Worm (Caenorhabditis elegans) whole organism, L1 larva: ENCODE results near the gene C17H12.2.

ENCODE experiments used
- C04F5.9 ChIP-seq: sonication (generic microtip); optimal IDR thresholded peaks from 2 replicates; lab custom pipeline; 2016; ENCODE audit warnings: missing genetic modification characterization, missing compliant biosample characterization
- C16A3.4 ChIP-seq: fragments of 150-350 bp; optimal IDR thresholded peaks from 2 replicates; lab custom pipeline; 2014; ENCODE audit warnings: missing biosample characterization, missing genetic modification characterization
- C34B4.2 ChIP-seq: sonication (generic microtip); optimal IDR thresholded peaks from 2 replicates; lab custom pipeline; 2017; ENCODE audit warnings: mild to moderate bottlenecking, missing genetic modification characterization, missing compliant biosample characterization
- F16B12.6 ChIP-seq: fragments of 150-350 bp; optimal IDR thresholded peaks from 2 replicates; lab custom pipeline; 2014; ENCODE audit warnings: missing biosample characterization, missing genetic modification characterization
- aha-1 ChIP-seq: fragments of 150-350 bp; optimal IDR thresholded peaks from 2 replicates; lab custom pipeline; 2014; ENCODE audit warnings: missing biosample characterization, missing genetic modification characterization
- aly-2 ChIP-seq: fragments of 150-350 bp; optimal IDR thresholded peaks from 2 replicates; lab custom pipeline; 2014; ENCODE audit warnings: missing biosample characterization, missing genetic modification characterization
- ama-1 ChIP-seq: fragments of 150-350 bp; optimal IDR thresholded peaks from 2 replicates; lab custom pipeline; 2014
- ceh-8 ChIP-seq: fragments of 200-800 bp; sonication (Bioruptor generic); optimal IDR thresholded peaks from 2 replicates; lab custom pipeline; 2018; ENCODE audit warnings: mild to moderate bottlenecking, missing genetic modification characterization, moderate library complexity, missing compliant biosample characterization
- ces-1 ChIP-seq: fragments of 150-350 bp; optimal IDR thresholded peaks from 2 replicates; lab custom pipeline; 2014; ENCODE audit warnings: missing biosample characterization, missing genetic modification reagents, missing genetic modification characterization
- dsc-1 ChIP-seq: sonication (generic microtip); optimal IDR thresholded peaks from 2 replicates; lab custom pipeline; 2016; ENCODE audit warnings: mild to moderate bottlenecking, missing genetic modification characterization, missing compliant biosample characterization
- efl-3 ChIP-seq: fragments of 200-800 bp; sonication (Bioruptor generic); optimal IDR thresholded peaks from 2 replicates; lab custom pipeline; 2018; ENCODE audit warnings: mild to moderate bottlenecking, missing genetic modification characterization, missing compliant biosample characterization
- elt-2 ChIP-seq: sonication (generic microtip); optimal IDR thresholded peaks from 2 replicates; lab custom pipeline; 2016; ENCODE audit warnings: missing genetic modification characterization, mild to moderate bottlenecking, inconsistent platforms, missing compliant biosample characterization, missing genetic modification reagents
- ets-5 ChIP-seq: fragments of 200-800 bp; sonication (Bioruptor generic); IDR thresholded peaks from 2 replicates; pipeline ENCODE4 v1.3.6; 2022; ENCODE audit warnings: missing genetic modification characterization, missing compliant biosample characterization
- fkh-4 ChIP-seq: sonication (generic microtip); optimal IDR thresholded peaks from 2 replicates; lab custom pipeline; 2016; ENCODE audit warnings: missing compliant biosample characterization, missing genetic modification characterization, borderline replicate concordance
- hpl-2 ChIP-seq: fragments of 150-350 bp; optimal IDR thresholded peaks from 2 replicates; lab custom pipeline; 2014; ENCODE audit warnings: missing biosample characterization, missing genetic modification reagents, missing genetic modification characterization
- irx-1 ChIP-seq: sonication (generic microtip); optimal IDR thresholded peaks from 2 replicates; lab custom pipeline; 2016; ENCODE audit warnings: missing genetic modification characterization, missing compliant biosample characterization
- isw-1 ChIP-seq: fragments of 200-800 bp; sonication (Bioruptor generic); IDR thresholded peaks from 2 replicates; pipeline ENCODE4 v1.3.6; 2022; ENCODE audit warnings: missing genetic modification characterization, missing compliant biosample characterization
- jun-1 ChIP-seq: fragments of 150-350 bp; optimal IDR thresholded peaks from 2 replicates; lab custom pipeline; 2014; ENCODE audit warnings: missing biosample characterization, missing genetic modification reagents, missing genetic modification characterization
- lin-14 ChIP-seq: fragments of 200-800 bp; sonication (Bioruptor generic); optimal IDR thresholded peaks from 2 replicates; lab custom pipeline; 2018; ENCODE audit warnings: mild to moderate bottlenecking, missing genetic modification characterization, moderate library complexity, missing compliant biosample characterization
- lin-15B ChIP-seq: fragments of 150-350 bp; sonication (generic microtip); optimal IDR thresholded peaks from 3 replicates; lab custom pipeline; 2014; ENCODE audit warnings: missing biosample characterization, missing genetic modification characterization
- lin-35 ChIP-seq, 2 experiments: fragments of 150-350 bp; optimal IDR thresholded peaks; 2 replicates each; lab custom pipeline; 2014; ENCODE audit warnings: missing biosample characterization in 2 of 2, missing genetic modification characterization in 2 of 2, missing genetic modification reagents in 2 of 2
- lir-3 ChIP-seq: sonication (generic microtip); optimal IDR thresholded peaks from 2 replicates; lab custom pipeline; 2016; ENCODE audit warnings: mild to moderate bottlenecking, missing genetic modification characterization, moderate library complexity, missing compliant biosample characterization; ENCODE audit not compliant: poor library complexity
- lsy-2 ChIP-seq, 2 experiments: fragments of 150-350 bp; optimal IDR thresholded peaks; 2 replicates each; lab custom pipeline; 2014; ENCODE audit warnings: missing biosample characterization in 2 of 2, missing genetic modification characterization in 2 of 2
- mab-9 ChIP-seq: fragments of 200-800 bp; sonication (Bioruptor generic); IDR thresholded peaks from 2 replicates; pipeline ENCODE4 v1.3.6; 2022; ENCODE audit warnings: missing genetic modification reagents, missing genetic modification characterization, missing compliant biosample characterization
- mdl-1 ChIP-seq, 2 experiments: fragments of 150-350 bp; optimal IDR thresholded peaks; 2 replicates each; lab custom pipeline; 2014 to 2017; ENCODE audit warnings: missing biosample characterization in 2 of 2, missing genetic modification characterization in 2 of 2, inconsistent platforms in 1 of 2
- mep-1 ChIP-seq: fragments of 150-350 bp; optimal IDR thresholded peaks from 2 replicates; lab custom pipeline; 2014; ENCODE audit warnings: missing biosample characterization, missing genetic modification characterization
- nhr-19 ChIP-seq: fragments of 200-800 bp; sonication (Bioruptor generic); conservative IDR thresholded peaks from 2 replicates; pipeline ENCODE4 v1.3.6; 2022; ENCODE audit warnings: missing genetic modification characterization, missing compliant biosample characterization
- nhr-20 ChIP-seq: sonication (generic microtip); optimal IDR thresholded peaks from 2 replicates; lab custom pipeline; 2016; ENCODE audit warnings: mild to moderate bottlenecking, missing genetic modification characterization, missing compliant biosample characterization
- nhr-237 ChIP-seq: fragments of 150-350 bp; optimal IDR thresholded peaks from 2 replicates; lab custom pipeline; 2014; ENCODE audit warnings: missing biosample characterization, missing genetic modification characterization
- nhr-28 ChIP-seq: fragments of 150-350 bp; optimal IDR thresholded peaks from 2 replicates; lab custom pipeline; 2014; ENCODE audit warnings: missing biosample characterization, missing genetic modification characterization
- nhr-47 ChIP-seq: sonication (generic microtip); optimal IDR thresholded peaks from 2 replicates; lab custom pipeline; 2016; ENCODE audit warnings: mild to moderate bottlenecking, missing genetic modification characterization, moderate library complexity, missing compliant biosample characterization
- nhr-71 ChIP-seq: sonication (generic microtip); optimal IDR thresholded peaks from 2 replicates; lab custom pipeline; 2016; ENCODE audit warnings: mild to moderate bottlenecking, missing genetic modification characterization, moderate library complexity, missing compliant biosample characterization
- nhr-76 ChIP-seq: sonication (generic microtip); optimal IDR thresholded peaks from 2 replicates; lab custom pipeline; 2017; ENCODE audit warnings: missing biosample characterization, missing genetic modification characterization
- nhr-77 ChIP-seq: fragments of 150-350 bp; optimal IDR thresholded peaks from 2 replicates; lab custom pipeline; 2014; ENCODE audit warnings: missing biosample characterization, missing genetic modification characterization
- nhr-84 ChIP-seq: sonication (generic microtip); optimal IDR thresholded peaks from 2 replicates; lab custom pipeline; 2017; ENCODE audit warnings: missing biosample characterization, missing genetic modification characterization
- nhr-85 ChIP-seq: sonication (generic microtip); peaks from one replicate; lab custom pipeline; 2016; ENCODE audit warnings: missing genetic modification characterization, inconsistent platforms, missing compliant biosample characterization
- nhr-90 ChIP-seq: sonication (generic microtip); optimal IDR thresholded peaks from 2 replicates; lab custom pipeline; 2016; ENCODE audit warnings: mild to moderate bottlenecking, missing genetic modification characterization, missing compliant biosample characterization; ENCODE audit not compliant: poor library complexity
- pag-3 ChIP-seq: sonication (generic microtip); optimal IDR thresholded peaks from 2 replicates; lab custom pipeline; 2017; ENCODE audit warnings: missing genetic modification characterization, mild to moderate bottlenecking, missing compliant biosample characterization, antibody characterized with exemption, borderline replicate concordance; ENCODE audit not compliant: insufficient read depth
- rnt-1 ChIP-seq: sonication (generic microtip); optimal IDR thresholded peaks from 2 replicates; lab custom pipeline; 2016; ENCODE audit warnings: mild to moderate bottlenecking, missing genetic modification characterization, moderate library complexity, missing compliant biosample characterization
- skn-1 ChIP-seq: fragments of 150-350 bp; optimal IDR thresholded peaks from 2 replicates; lab custom pipeline; 2014; ENCODE audit warnings: missing biosample characterization, missing genetic modification characterization
- snpc-4 ChIP-seq: fragments of 150-350 bp; optimal IDR thresholded peaks from 2 replicates; lab custom pipeline; 2014; ENCODE audit warnings: missing biosample characterization, missing genetic modification characterization
- snu-23 ChIP-seq: sonication (generic microtip); optimal IDR thresholded peaks from 2 replicates; lab custom pipeline; 2016; ENCODE audit warnings: missing genetic modification characterization, missing compliant biosample characterization
- swsn-7 ChIP-seq: sonication (generic microtip); optimal IDR thresholded peaks from 2 replicates; lab custom pipeline; 2016; ENCODE audit warnings: missing genetic modification characterization, missing compliant biosample characterization
- tbx-2 ChIP-seq: sonication (generic microtip); optimal IDR thresholded peaks from 2 replicates; lab custom pipeline; 2016; ENCODE audit warnings: missing genetic modification characterization, missing compliant biosample characterization
- tlp-1 ChIP-seq: fragments of 150-350 bp; optimal IDR thresholded peaks from 2 replicates; lab custom pipeline; 2014; ENCODE audit warnings: missing biosample characterization, missing genetic modification characterization
- unc-130 ChIP-seq: fragments of 150-350 bp; optimal IDR thresholded peaks from 2 replicates; lab custom pipeline; 2017; ENCODE audit warnings: missing biosample characterization, missing genetic modification characterization, inconsistent platforms
- unc-86 ChIP-seq: sonication (generic microtip); optimal IDR thresholded peaks from 2 replicates; lab custom pipeline; 2016; ENCODE audit warnings: missing genetic modification characterization, missing compliant biosample characterization
- unc-98 ChIP-seq: fragments of 200-800 bp; sonication (Bioruptor generic); IDR thresholded peaks from 2 replicates; pipeline ENCODE4 v1.3.6; 2022; ENCODE audit warnings: missing genetic modification characterization, missing compliant biosample characterization
- zag-1 ChIP-seq: fragments of 150-350 bp; optimal IDR thresholded peaks from 2 replicates; lab custom pipeline; 2014; ENCODE audit warnings: missing biosample characterization, missing genetic modification characterization
- zip-4 ChIP-seq: fragments of 200-800 bp; sonication (Bioruptor generic); optimal IDR thresholded peaks from 2 replicates; lab custom pipeline; 2018; ENCODE audit warnings: mild to moderate bottlenecking, missing genetic modification characterization, moderate library complexity, missing compliant biosample characterization
- ztf-11 ChIP-seq, 2 experiments: sonication (generic microtip); optimal IDR thresholded peaks; 2 replicates each; lab custom pipeline; 2016 to 2017; ENCODE audit warnings: missing genetic modification characterization in 2 of 2, missing biosample characterization in 1 of 2, missing compliant biosample characterization in 1 of 2

The C17H12.2 gene

ce11 chrIV:6748491-6748890, 41.8 kb downstream of the C17H12.2 start, which contains the start of gene lin-45 (continued):
- no peak for TF ChIP-seq F16B12.6 (tag; lab: Kevin White, UChicago)
- TF ChIP-seq hpl-2: no peak
- peak; percentile 55 for TF ChIP-seq nhr-71 (tag; lab: Kevin White, UChicago)
- TF ChIP-seq ama-1 (lab: Kevin White, UChicago): no peak
- TF ChIP-seq nhr-20: no peak
- no peak for TF ChIP-seq efl-3 (GFP tag; lab: Kevin White, UChicago)
- TF ChIP-seq ces-1: no peak
- no peak for TF ChIP-seq tlp-1 (tag; lab: Kevin White, UChicago)
- no peak for TF ChIP-seq C34B4.2
- no peak for TF ChIP-seq nhr-76 (tag; lab: Kevin White, UChicago)
- TF ChIP-seq nhr-77 (tag; lab: Kevin White, UChicago): no peak
- no peak for TF ChIP-seq tbx-2
- TF ChIP-seq mdl-1 (tag; optimal IDR thresholded peaks at IDR 0.05; lab: Kevin White, UChicago): peak in 1 of 2 experiments; percentile 43
- TF ChIP-seq lin-35 (GFP tag; optimal IDR thresholded peaks at IDR 0.05; lab: Kevin White, UChicago): no peak
- TF ChIP-seq aly-2 (tag; lab: Kevin White, UChicago): no peak
- no peak for TF ChIP-seq unc-98
- peak; percentile 14 for TF ChIP-seq ceh-8 (GFP tag; lab: Kevin White, UChicago)
- no peak for TF ChIP-seq aha-1 (tag; lab: Kevin White, UChicago)
- TF ChIP-seq isw-1 (GFP tag; lab: Robert Waterston, UW): no peak
- TF ChIP-seq nhr-237 (tag; lab: Kevin White, UChicago): no peak
- no peak for TF ChIP-seq zip-4 (GFP tag; lab: Kevin White, UChicago)
- peak; percentile 92 for TF ChIP-seq dsc-1
- peak; percentile 42 for TF ChIP-seq rnt-1 (tag; lab: Kevin White, UChicago)
- TF ChIP-seq lsy-2 (tag; optimal IDR thresholded peaks at IDR 0.05; lab: Kevin White, UChicago): peak in 1 of 2 experiments; percentile 12
- no peak for TF ChIP-seq nhr-84 (tag; lab: Kevin White, UChicago)
- no peak for TF ChIP-seq zag-1 (tag; lab: Kevin White, UChicago)
- no peak for TF ChIP-seq jun-1 (tag; lab: Kevin White, UChicago)
- no peak for TF ChIP-seq ets-5 (GFP tag; lab: Robert Waterston, UW)
- TF ChIP-seq unc-130: peak; percentile 31
- TF ChIP-seq C04F5.9 (tag; lab: Kevin White, UChicago): no peak
- no peak for TF ChIP-seq unc-86 (tag; lab: Kevin White, UChicago)

ce11 chrIV:6747652-6748051, 42.6 kb downstream of the C17H12.2 start:
- no peak for TF ChIP-seq mab-9 (GFP tag; lab: Robert Waterston, UW)
- peak; percentile 9 for TF ChIP-seq skn-1 (tag; lab: Kevin White, UChicago)
- TF ChIP-seq lin-14 (GFP tag; lab: Kevin White, UChicago): peak; percentile 51
- TF ChIP-seq irx-1: peak; percentile 48
- TF ChIP-seq tbx-2: peak; percentile 44
- no peak for TF ChIP-seq pag-3
- no peak for TF ChIP-seq jun-1 (tag; lab: Kevin White, UChicago)
- no peak for TF ChIP-seq snpc-4
- no peak for TF ChIP-seq zip-4 (GFP tag; lab: Kevin White, UChicago)
- TF ChIP-seq lsy-2 (tag; optimal IDR thresholded peaks at IDR 0.05; lab: Kevin White, UChicago): peak; percentile 8 to 42
- TF ChIP-seq nhr-47: peak; percentile 47
- TF ChIP-seq nhr-28 (tag; lab: Kevin White, UChicago): no peak
- TF ChIP-seq nhr-71 (tag; lab: Kevin White, UChicago): peak; percentile 59
- peak; percentile 88 for TF ChIP-seq rnt-1 (tag; lab: Kevin White, UChicago)
- peak; percentile 9 for TF ChIP-seq C04F5.9 (tag; lab: Kevin White, UChicago)
- TF ChIP-seq nhr-90 (tag; lab: Kevin White, UChicago): peak; percentile 47
- peak; percentile 20 for TF ChIP-seq C16A3.4 (tag; lab: Kevin White, UChicago)
- TF ChIP-seq nhr-20: peak; percentile 59
- TF ChIP-seq fkh-4 (tag; lab: Kevin White, UChicago): no peak
- no peak for TF ChIP-seq ama-1 (lab: Kevin White, UChicago)
- peak; percentile 26 for TF ChIP-seq nhr-19
- TF ChIP-seq efl-3 (GFP tag; lab: Kevin White, UChicago): no peak
- no peak for TF ChIP-seq elt-2 (tag; lab: Kevin White, UChicago)
- TF ChIP-seq lin-15B: no peak
- TF ChIP-seq ztf-11 (tag; optimal IDR thresholded peaks at IDR 0.05; lab: Kevin White, UChicago): peak in 1 of 2 experiments; percentile 47
- peak; percentile 58 for TF ChIP-seq nhr-85 (tag; lab: Kevin White, UChicago)
- peak; percentile 65 for TF ChIP-seq snu-23
- TF ChIP-seq mep-1 (tag; lab: Kevin White, UChicago): peak; percentile 40
- TF ChIP-seq hpl-2: no peak
- TF ChIP-seq swsn-7: peak; percentile 30
- peak in 1 of 2 experiments; percentile 20 for TF ChIP-seq lin-35 (GFP tag; optimal IDR thresholded peaks at IDR 0.05; lab: Kevin White, UChicago)
- TF ChIP-seq lir-3 (tag; lab: Kevin White, UChicago): peak; percentile 70
- no peak for TF ChIP-seq aha-1 (tag; lab: Kevin White, UChicago)
